Worm (Caenorhabditis elegans) whole organism, L3 larva: ENCODE data around the gene C01G6.3.

Experiments used
- aly-2 ChIP-seq: fragments of 150-350 bp; optimal IDR thresholded peaks from 2 replicates; lab custom pipeline; 2014; ENCODE audit warnings: missing biosample characterization, missing genetic modification characterization
- ama-1 ChIP-seq: fragments of 150-350 bp; optimal IDR thresholded peaks from 2 replicates; lab custom pipeline; 2018
- ceh-16 ChIP-seq: sonication (generic microtip); optimal IDR thresholded peaks from 2 replicates; lab custom pipeline; 2017; ENCODE audit warnings: missing biosample characterization, missing genetic modification characterization
- ceh-28 ChIP-seq: fragments of 150-350 bp; optimal IDR thresholded peaks from 2 replicates; lab custom pipeline; 2014; ENCODE audit warnings: missing biosample characterization, missing genetic modification reagents, missing genetic modification characterization
- ceh-82 ChIP-seq: fragments of 150-350 bp; optimal IDR thresholded peaks from 2 replicates; lab custom pipeline; 2014; ENCODE audit warnings: missing biosample characterization, missing genetic modification characterization
- ceh-9 ChIP-seq: sonication (generic microtip); optimal IDR thresholded peaks from 2 replicates; lab custom pipeline; 2018; ENCODE audit warnings: missing biosample characterization, missing genetic modification characterization
- daf-12 ChIP-seq: fragments of 150-350 bp; optimal IDR thresholded peaks from 2 replicates; lab custom pipeline; 2014; ENCODE audit warnings: missing biosample characterization, missing genetic modification reagents, missing genetic modification characterization
- elt-2 ChIP-seq: sonication (generic microtip); optimal IDR thresholded peaks from 2 replicates; lab custom pipeline; 2016; ENCODE audit warnings: missing genetic modification reagents, mild to moderate bottlenecking, missing genetic modification characterization, missing compliant biosample characterization
- elt-3 ChIP-seq, 3 experiments: fragments of 150-350 bp in 1 of 3; sonication (generic microtip) in 2 of 3; optimal IDR thresholded peaks; 2 replicates in 2 of 3; 4 replicates in 1 of 3; lab custom pipeline; 2014 to 2017; ENCODE audit warnings: missing biosample characterization in 3 of 3, missing genetic modification characterization in 3 of 3
- fkh-10 ChIP-seq: sonication (generic microtip); optimal IDR thresholded peaks from 2 replicates; lab custom pipeline; 2017; ENCODE audit warnings: missing biosample characterization, missing genetic modification reagents, missing genetic modification characterization
- fkh-2 ChIP-seq: fragments of 150-350 bp; optimal IDR thresholded peaks from 2 replicates; lab custom pipeline; 2014; ENCODE audit warnings: missing biosample characterization, missing genetic modification reagents, missing genetic modification characterization
- fos-1 ChIP-seq: fragments of 150-350 bp; optimal IDR thresholded peaks from 2 replicates; lab custom pipeline; 2014; ENCODE audit warnings: missing biosample characterization, missing genetic modification characterization
- jun-1 ChIP-seq: fragments of 150-350 bp; optimal IDR thresholded peaks from 2 replicates; lab custom pipeline; 2014; ENCODE audit warnings: missing biosample characterization, missing genetic modification reagents, missing genetic modification characterization
- lin-39 ChIP-seq: fragments of 150-350 bp; optimal IDR thresholded peaks from 2 replicates; lab custom pipeline; 2018; ENCODE audit warnings: missing biosample characterization, missing genetic modification reagents, missing genetic modification characterization
- lsy-12 ChIP-seq: sonication (generic microtip); optimal IDR thresholded peaks from 2 replicates; lab custom pipeline; 2016; ENCODE audit warnings: mild to moderate bottlenecking, missing genetic modification characterization, missing compliant biosample characterization
- mdl-1 ChIP-seq: fragments of 150-350 bp; optimal IDR thresholded peaks from 2 replicates; lab custom pipeline; 2014; ENCODE audit warnings: missing biosample characterization, missing genetic modification characterization
- mml-1 ChIP-seq: fragments of 150-350 bp; sonication (generic microtip); optimal IDR thresholded peaks from 3 replicates; lab custom pipeline; 2014; ENCODE audit warnings: missing biosample characterization, missing genetic modification characterization
- nfya-1 ChIP-seq: sonication (generic microtip); optimal IDR thresholded peaks from 2 replicates; lab custom pipeline; 2017; ENCODE audit warnings: missing genetic modification characterization, mild to moderate bottlenecking, missing compliant biosample characterization, antibody characterized with exemption, moderate library complexity; ENCODE audit not compliant: insufficient read depth
- nhr-11 ChIP-seq: fragments of 150-350 bp; optimal IDR thresholded peaks from 2 replicates; lab custom pipeline; 2014; ENCODE audit warnings: missing biosample characterization, missing genetic modification characterization
- nhr-23 ChIP-seq: fragments of 150-350 bp; optimal IDR thresholded peaks from 2 replicates; lab custom pipeline; 2014; ENCODE audit warnings: missing biosample characterization, missing genetic modification reagents, missing genetic modification characterization
- nhr-237 ChIP-seq: fragments of 150-350 bp; optimal IDR thresholded peaks from 2 replicates; lab custom pipeline; 2014; ENCODE audit warnings: missing biosample characterization, missing genetic modification characterization
- nhr-28 ChIP-seq: fragments of 150-350 bp; optimal IDR thresholded peaks from 2 replicates; lab custom pipeline; 2014; ENCODE audit warnings: missing biosample characterization, missing genetic modification characterization
- nhr-43 ChIP-seq: sonication (generic microtip); optimal IDR thresholded peaks from 2 replicates; lab custom pipeline; 2016; ENCODE audit warnings: mild to moderate bottlenecking, missing genetic modification characterization, missing compliant biosample characterization; ENCODE audit not compliant: poor library complexity, severe bottlenecking
- nhr-67 ChIP-seq: fragments of 150-350 bp; optimal IDR thresholded peaks from 2 replicates; lab custom pipeline; 2014; ENCODE audit warnings: missing biosample characterization, missing genetic modification characterization
- nhr-76 ChIP-seq: fragments of 150-350 bp; sonication (generic microtip); optimal IDR thresholded peaks from 5 replicates; lab custom pipeline; 2014; ENCODE audit warnings: missing biosample characterization, missing genetic modification characterization
- nhr-77 ChIP-seq: fragments of 150-350 bp; optimal IDR thresholded peaks from 2 replicates; lab custom pipeline; 2014; ENCODE audit warnings: missing biosample characterization, missing genetic modification characterization
- pha-4 ChIP-seq: fragments of 150-350 bp; optimal IDR thresholded peaks from 2 replicates; lab custom pipeline; 2014; ENCODE audit warnings: missing biosample characterization, missing genetic modification reagents, missing genetic modification characterization
- pqm-1 ChIP-seq: fragments of 150-350 bp; optimal IDR thresholded peaks from 2 replicates; lab custom pipeline; 2017; ENCODE audit warnings: missing biosample characterization, missing genetic modification characterization, inconsistent platforms
- sea-2 ChIP-seq: fragments of 150-350 bp; sonication (generic microtip); optimal IDR thresholded peaks from 4 replicates; lab custom pipeline; 2014; ENCODE audit warnings: missing biosample characterization, missing genetic modification reagents, missing genetic modification characterization
- snpc-4 ChIP-seq: fragments of 150-350 bp; optimal IDR thresholded peaks from 2 replicates; lab custom pipeline; 2014; ENCODE audit warnings: missing biosample characterization, missing genetic modification characterization
- tbx-2 ChIP-seq: sonication (generic microtip); optimal IDR thresholded peaks from 2 replicates; lab custom pipeline; 2016; ENCODE audit warnings: mild to moderate bottlenecking, missing genetic modification characterization, missing compliant biosample characterization
- unc-39 ChIP-seq: sonication (generic microtip); optimal IDR thresholded peaks from 4 replicates; lab custom pipeline; 2017; ENCODE audit warnings: missing biosample characterization, missing genetic modification characterization
- unc-62 ChIP-seq: fragments of 150-350 bp; sonication (generic microtip); optimal IDR thresholded peaks from 4 replicates; lab custom pipeline; 2014; ENCODE audit warnings: missing biosample characterization, missing genetic modification reagents, missing genetic modification characterization
- ztf-11 ChIP-seq: fragments of 150-350 bp; optimal IDR thresholded peaks from 2 replicates; lab custom pipeline; 2014; ENCODE audit warnings: missing biosample characterization, missing genetic modification characterization

Gene C01G6.3

DNA sequence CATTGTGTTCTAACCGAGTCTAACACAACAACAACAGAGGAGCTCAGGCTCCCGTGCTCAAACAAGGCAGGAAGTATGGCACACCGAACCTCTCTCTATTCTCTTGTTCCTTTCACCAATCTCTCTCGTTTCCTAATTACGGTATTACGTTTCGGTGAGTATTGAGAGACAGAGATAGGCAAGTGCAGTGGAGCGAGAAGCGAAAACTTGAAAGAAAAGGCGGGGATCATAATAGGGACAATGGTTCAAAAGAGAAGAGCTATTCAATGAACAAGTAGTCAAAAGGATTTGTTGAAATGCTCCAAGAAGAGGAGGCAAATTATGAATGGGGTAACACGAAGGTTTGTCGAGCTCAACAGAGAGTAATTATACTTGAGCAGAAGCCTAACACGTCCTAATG is 43.6 kb downstream of the C01G6.3 start:
- no peak for TF ChIP-seq ceh-9 (tag; lab: Kevin White, UChicago)
- TF ChIP-seq mdl-1: no peak
- TF ChIP-seq jun-1 (tag; lab: Kevin White, UChicago): no peak
- no peak for TF ChIP-seq nfya-1 (tag; lab: Kevin White, UChicago)
- TF ChIP-seq nhr-77 (tag; lab: Kevin White, UChicago): no peak
- no peak for TF ChIP-seq mml-1
- no peak for TF ChIP-seq ceh-28 (tag; lab: Kevin White, UChicago)
- TF ChIP-seq, all 47 proteins: peak for 0

DNA sequence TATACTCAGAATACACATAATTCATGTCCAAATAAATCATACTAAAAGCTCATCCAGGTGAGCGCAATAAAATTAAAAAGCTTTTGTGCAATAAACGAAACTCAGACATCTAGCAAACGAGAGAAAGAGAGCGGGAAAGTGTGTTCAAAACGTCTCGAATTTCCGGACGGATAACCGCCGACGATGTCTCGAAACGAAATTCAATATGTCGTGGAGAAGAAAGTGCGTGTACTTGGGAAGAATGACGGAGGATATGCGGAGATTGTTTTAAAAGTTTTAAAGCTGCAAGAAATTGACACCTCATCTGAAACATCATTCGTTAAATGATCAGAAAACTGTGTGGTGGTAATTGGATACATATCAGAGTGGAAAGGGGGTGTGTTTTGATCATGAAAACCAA is 45.0 kb downstream of the C01G6.3 start:
- no peak for TF ChIP-seq ama-1 (lab: Kevin White, UChicago)
- no peak for TF ChIP-seq lsy-12 (tag; lab: Kevin White, UChicago)
- TF ChIP-seq fkh-2 (tag; lab: Kevin White, UChicago): no peak
- TF ChIP-seq nhr-28 (tag; lab: Kevin White, UChicago): no peak
- TF ChIP-seq nhr-77 (tag; lab: Kevin White, UChicago): no peak
- TF ChIP-seq pqm-1 (tag; lab: Kevin White, UChicago): no peak
- no peak for TF ChIP-seq fos-1 (tag; lab: Kevin White, UChicago)
- TF ChIP-seq pha-4: no peak
- TF ChIP-seq ceh-82 (tag; lab: Kevin White, UChicago): no peak
- TF ChIP-seq nhr-76 (tag; lab: Kevin White, UChicago): no peak
- no peak for TF ChIP-seq ztf-11 (tag; lab: Kevin White, UChicago)
- TF ChIP-seq unc-62 (GFP tag; lab: Kevin White, UChicago): no peak
- TF ChIP-seq nhr-43: no peak

DNA sequence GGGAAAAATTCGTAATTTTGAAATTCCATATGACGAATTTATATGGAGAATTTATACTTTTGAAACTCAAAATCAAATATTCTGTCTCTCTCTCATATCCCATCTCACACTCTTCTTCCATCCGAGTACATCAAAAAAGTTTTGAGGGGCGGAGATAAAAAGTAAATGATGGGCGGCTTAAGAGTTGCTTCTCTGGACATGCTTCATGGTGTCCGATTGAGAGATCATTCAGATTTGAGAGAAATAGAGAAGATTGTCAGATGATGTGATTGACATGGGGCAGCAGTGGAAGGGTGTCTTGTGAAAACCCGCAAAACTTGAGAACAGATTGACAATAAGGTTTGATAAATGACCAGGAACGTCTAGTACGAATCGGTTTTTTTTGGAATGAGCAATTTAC is 46.0 kb downstream of the C01G6.3 start:
- TF ChIP-seq aly-2 (tag; lab: Kevin White, UChicago) (no peak), ceh-9 (tag; lab: Kevin White, UChicago) (no peak), daf-12 (no peak), nfya-1 (tag; lab: Kevin White, UChicago) (peak; percentile 1), tbx-2 (no peak), unc-62 (GFP tag; lab: Kevin White, UChicago) (peak; percentile 59)

DNA sequence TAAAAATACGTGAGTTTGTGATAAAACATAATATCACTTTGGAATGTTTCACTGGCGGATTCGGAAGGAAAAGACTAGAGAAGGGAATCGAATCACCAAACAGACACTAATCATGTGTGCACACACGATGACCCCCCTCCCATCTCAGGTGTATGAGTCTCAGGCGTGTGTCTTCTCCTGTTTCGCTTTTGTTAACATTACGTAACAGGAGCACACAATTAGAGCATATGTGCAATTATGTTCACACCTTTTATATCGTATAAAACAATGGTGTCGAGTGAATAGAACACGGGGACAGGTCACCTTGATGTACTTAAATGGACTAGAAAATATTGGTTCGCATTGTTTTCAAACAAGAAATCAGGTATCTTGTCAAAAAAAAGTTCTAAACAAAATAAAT is 47.1 kb downstream of the C01G6.3 start:
- no peak for TF ChIP-seq fkh-2 (tag; lab: Kevin White, UChicago)
- TF ChIP-seq nhr-11 (tag; lab: Kevin White, UChicago): no peak
- no peak for TF ChIP-seq daf-12

DNA sequence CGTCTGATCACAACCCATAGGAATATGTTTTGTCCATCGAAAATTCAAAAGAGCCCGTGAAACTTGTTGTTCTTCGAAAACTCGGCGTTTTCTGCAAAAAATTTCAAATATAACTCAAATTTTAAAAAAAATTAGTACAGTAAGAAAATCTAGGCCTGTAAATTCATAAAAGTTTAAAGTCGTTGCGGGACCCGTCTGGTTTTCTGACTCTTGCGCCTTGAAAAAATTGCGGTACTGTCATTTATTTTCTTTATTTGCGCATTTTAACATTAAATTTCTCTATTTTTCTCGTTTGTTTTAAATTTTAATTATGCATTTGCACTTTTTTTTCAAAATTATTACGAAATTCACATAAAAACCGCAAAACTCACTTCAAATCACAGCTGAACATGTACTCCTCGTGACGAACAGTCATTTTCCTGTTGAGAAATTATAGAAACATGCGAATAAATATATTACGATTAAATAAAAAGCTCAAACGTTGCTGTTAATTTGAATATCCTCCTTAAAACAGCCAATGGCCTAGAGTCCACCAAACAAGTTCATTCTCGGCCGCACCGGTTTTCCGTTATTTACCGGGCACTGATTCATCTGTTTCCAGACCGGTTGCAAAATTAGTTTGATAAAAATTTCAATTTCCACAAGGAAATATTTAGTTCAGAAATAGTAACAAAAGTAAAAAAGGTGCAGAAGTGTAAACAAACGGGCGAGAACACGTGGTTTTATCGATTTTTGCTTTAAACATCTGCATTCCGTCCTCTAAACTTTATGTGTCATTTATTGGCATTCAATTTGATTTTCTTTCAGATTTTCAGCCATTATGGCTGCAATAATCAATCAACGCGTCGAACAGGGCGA is 49.6 kb downstream of the C01G6.3 start, which contains the start of the genes csa-1 and wdfy-2:
Gene csa-1, minus strand, starts transcription at position 669 of the 858 bp plus-strand sequence.
Gene wdfy-2, plus strand, starts transcription at position 808 of the 858 bp plus-strand sequence.
- TF ChIP-seq lin-39 (tag; lab: Kevin White, UChicago) (no peak), nhr-237 (tag; lab: Kevin White, UChicago) (no peak), elt-3 (tag; optimal IDR thresholded peaks at IDR 0.05; lab: Kevin White, UChicago) (no peak), unc-39 (tag; lab: Kevin White, UChicago) (no peak), unc-62 (GFP tag; lab: Kevin White, UChicago) (no peak), daf-12 (no peak), nhr-11 (tag; lab: Kevin White, UChicago) (no peak), ama-1 (lab: Kevin White, UChicago) (no peak), mdl-1 (no peak), ceh-28 (tag; lab: Kevin White, UChicago) (no peak), pha-4 (peak; percentile 70), nhr-23 (tag; lab: Kevin White, UChicago) (no peak), sea-2 (GFP tag; lab: Kevin White, UChicago) (no peak), ceh-9 (tag; lab: Kevin White, UChicago) (no peak), nfya-1 (tag; lab: Kevin White, UChicago) (peak; percentile 41), elt-2 (tag; lab: Kevin White, UChicago) (peak; percentile 8), fkh-10 (GFP tag; lab: Kevin White, UChicago) (no peak), snpc-4 (tag; lab: Kevin White, UChicago) (no peak), ceh-16 (no peak), nhr-67 (tag; lab: Kevin White, UChicago) (no peak)
